Worm (Caenorhabditis elegans) whole organism, young adult: Measurements from ENCODE around the gene pam-1.

Source experiments
- B0019.2 ChIP-seq: fragments of 200-800 bp; sonication (Bioruptor generic); conservative IDR thresholded peaks from 2 replicates; pipeline ENCODE4 v1.3.6; 2022; ENCODE audit warnings: missing genetic modification reagents, missing genetic modification characterization, missing compliant biosample characterization
- B0261.1 ChIP-seq: sonication (generic microtip); optimal IDR thresholded peaks from 2 replicates; lab custom pipeline; 2016; ENCODE audit warnings: mild to moderate bottlenecking, missing genetic modification characterization, moderate library complexity, missing compliant biosample characterization
- C17E4.6 ChIP-seq: fragments of 200-800 bp; sonication (Bioruptor generic); IDR thresholded peaks from 2 replicates; pipeline ENCODE4 v1.3.6; 2022; ENCODE audit warnings: missing genetic modification reagents, missing genetic modification characterization, missing compliant biosample characterization
- D2030.7 ChIP-seq: fragments of 200-800 bp; sonication (Bioruptor generic); IDR thresholded peaks from 2 replicates; pipeline ENCODE4 v1.3.6; 2022; ENCODE audit warnings: missing genetic modification reagents, missing genetic modification characterization, missing compliant biosample characterization
- F10E7.11 ChIP-seq: sonication (generic microtip); optimal IDR thresholded peaks from 2 replicates; lab custom pipeline; 2017; ENCODE audit warnings: mild to moderate bottlenecking, missing genetic modification characterization, moderate library complexity, missing compliant biosample characterization
- F57C9.4 ChIP-seq: sonication (generic microtip); optimal IDR thresholded peaks from 2 replicates; lab custom pipeline; 2017; ENCODE audit warnings: mild to moderate bottlenecking, missing genetic modification characterization, missing compliant biosample characterization
- athp-1 ChIP-seq: sonication (generic microtip); optimal IDR thresholded peaks from 2 replicates; lab custom pipeline; 2017; ENCODE audit warnings: mild to moderate bottlenecking, missing genetic modification characterization, missing compliant biosample characterization
- attf-5 ChIP-seq: fragments of 200-800 bp; sonication (Bioruptor generic); optimal IDR thresholded peaks from 2 replicates; lab custom pipeline; 2018; ENCODE audit warnings: mild to moderate bottlenecking, missing genetic modification characterization, missing compliant biosample characterization
- bed-1 ChIP-seq: fragments of 200-800 bp; sonication (Bioruptor generic); IDR thresholded peaks from 2 replicates; pipeline ENCODE4 v1.3.6; 2022; ENCODE audit warnings: missing genetic modification reagents, missing genetic modification characterization, missing compliant biosample characterization
- bed-2 ChIP-seq: fragments of 200-800 bp; sonication (Bioruptor generic); IDR thresholded peaks from 2 replicates; pipeline ENCODE4 v1.3.6; 2022; ENCODE audit warnings: missing genetic modification reagents, missing genetic modification characterization, missing compliant biosample characterization
- cebp-1 ChIP-seq, 2 experiments: fragments of 200-800 bp in 1 of 2; sonication (Bioruptor generic) in 1 of 2; sonication (generic microtip) in 1 of 2; IDR thresholded peaks in 1 of 2; optimal IDR thresholded peaks in 1 of 2; 2 replicates each; pipeline versions ENCODE4 v1.3.6 to Lab custom; 2017 to 2022; ENCODE audit warnings: missing compliant biosample characterization in 2 of 2, missing genetic modification characterization in 2 of 2, mild to moderate bottlenecking in 1 of 2, missing genetic modification reagents in 1 of 2, moderate library complexity in 1 of 2
- cebp-2 ChIP-seq: fragments of 200-800 bp; sonication (Bioruptor generic); IDR thresholded peaks from 2 replicates; pipeline ENCODE4 v1.3.6; 2022; ENCODE audit warnings: missing genetic modification characterization, missing compliant biosample characterization
- ceh-27 ChIP-seq: fragments of 200-800 bp; sonication (Bioruptor generic); optimal IDR thresholded peaks from 2 replicates; lab custom pipeline; 2018; ENCODE audit warnings: mild to moderate bottlenecking, missing genetic modification characterization, moderate library complexity, missing compliant biosample characterization
- dpl-1 ChIP-seq: fragments of 150-350 bp; optimal IDR thresholded peaks from 2 replicates; lab custom pipeline; 2014; ENCODE audit warnings: missing biosample characterization, missing genetic modification reagents, missing genetic modification characterization
- egl-18 ChIP-seq: fragments of 200-800 bp; sonication (Bioruptor generic); IDR thresholded peaks from 2 replicates; pipeline ENCODE4 v1.3.6; 2022; ENCODE audit warnings: missing genetic modification reagents, missing genetic modification characterization, missing compliant biosample characterization
- ekl-4 ChIP-seq: fragments of 200-800 bp; sonication (Bioruptor generic); IDR thresholded peaks from 2 replicates; pipeline ENCODE4 v1.3.6; 2022; ENCODE audit warnings: missing genetic modification reagents, missing genetic modification characterization, missing compliant biosample characterization
- gei-17 ChIP-seq: fragments of 200-800 bp; sonication (Bioruptor generic); optimal IDR thresholded peaks from 2 replicates; lab custom pipeline; 2018; ENCODE audit warnings: mild to moderate bottlenecking, missing genetic modification characterization, missing compliant biosample characterization
- him-1 ChIP-seq: sonication (generic microtip); optimal IDR thresholded peaks from 2 replicates; lab custom pipeline; 2016; ENCODE audit warnings: missing genotype, missing genetic modification reagents, missing genetic modification characterization, missing compliant biosample characterization
- hlh-12 ChIP-seq: sonication (generic microtip); optimal IDR thresholded peaks from 2 replicates; lab custom pipeline; 2016; ENCODE audit warnings: missing genetic modification characterization, missing compliant biosample characterization
- lag-1 ChIP-seq: fragments of 200-800 bp; sonication (Bioruptor generic); IDR thresholded peaks from 2 replicates; pipeline ENCODE4 v1.3.6; 2022; ENCODE audit warnings: missing genetic modification reagents, missing genetic modification characterization, missing compliant biosample characterization
- let-526 ChIP-seq: fragments of 200-800 bp; sonication (Bioruptor generic); IDR thresholded peaks from 2 replicates; pipeline ENCODE4 v1.3.6; 2022; ENCODE audit warnings: missing genetic modification reagents, missing genetic modification characterization, missing compliant biosample characterization
- lin-26 ChIP-seq: fragments of 200-800 bp; sonication (Bioruptor generic); IDR thresholded peaks from 2 replicates; pipeline ENCODE4 v1.3.6; 2022; ENCODE audit warnings: missing genetic modification reagents, missing genetic modification characterization, missing compliant biosample characterization
- lir-1 ChIP-seq: fragments of 200-800 bp; sonication (Bioruptor generic); conservative IDR thresholded peaks from 2 replicates; pipeline ENCODE4 v1.3.6; 2022; ENCODE audit warnings: missing genetic modification reagents, missing genetic modification characterization, missing compliant biosample characterization
- lsy-27 ChIP-seq: sonication (generic microtip); optimal IDR thresholded peaks from 2 replicates; lab custom pipeline; 2017; ENCODE audit warnings: missing genetic modification characterization, mild to moderate bottlenecking, missing compliant biosample characterization, antibody characterized with exemption, missing genotype, borderline replicate concordance; ENCODE audit not compliant: insufficient read depth
- madf-6 ChIP-seq: fragments of 200-800 bp; sonication (Bioruptor generic); IDR thresholded peaks from 2 replicates; pipeline ENCODE4 v1.3.6; 2022; ENCODE audit warnings: missing genetic modification reagents, missing genetic modification characterization, missing compliant biosample characterization
- mes-4 ChIP-seq: sonication (generic microtip); optimal IDR thresholded peaks from 2 replicates; lab custom pipeline; 2016; ENCODE audit warnings: missing genotype, missing genetic modification characterization, missing compliant biosample characterization
- nfya-1 ChIP-seq: sonication (generic microtip); optimal IDR thresholded peaks from 2 replicates; lab custom pipeline; 2017; ENCODE audit warnings: antibody characterized with exemption, missing compliant biosample characterization, missing genetic modification characterization, borderline replicate concordance; ENCODE audit not compliant: insufficient read depth
- nfya-2 ChIP-seq: fragments of 200-800 bp; sonication (Bioruptor generic); IDR thresholded peaks from 2 replicates; pipeline ENCODE4 v1.3.6; 2022; ENCODE audit warnings: missing genetic modification reagents, missing genetic modification characterization, missing compliant biosample characterization
- nfyb-1 ChIP-seq: fragments of 200-800 bp; sonication (Bioruptor generic); IDR thresholded peaks from 2 replicates; pipeline ENCODE4 v1.3.6; 2022; ENCODE audit warnings: missing genetic modification reagents, missing genetic modification characterization, missing compliant biosample characterization
- pbrm-1 ChIP-seq: fragments of 200-800 bp; sonication (Bioruptor generic); IDR thresholded peaks from 2 replicates; pipeline ENCODE4 v1.3.6; 2022; ENCODE audit warnings: missing genetic modification reagents, missing genetic modification characterization, missing compliant biosample characterization
- rpc-1 ChIP-seq, 2 experiments: fragments of 150-350 bp in 1 of 2; sonication (generic microtip) in 1 of 2; optimal IDR thresholded peaks; 2 replicates each; lab custom pipeline; 2014 to 2018; ENCODE audit warnings: missing biosample characterization in 1 of 2, missing genetic modification characterization in 1 of 2, missing genetic modification reagents in 1 of 2, missing genotype in 1 of 2
- sea-2 ChIP-seq: fragments of 200-800 bp; sonication (Bioruptor generic); IDR thresholded peaks from 2 replicates; pipeline ENCODE4 v1.3.6; 2022; ENCODE audit warnings: missing genetic modification characterization, missing compliant biosample characterization
- snpc-4 ChIP-seq, 5 experiments: fragments of 150-350 bp in 1 of 5; sonication (generic microtip) in 4 of 5; optimal IDR thresholded peaks; 2 replicates each; lab custom pipeline; 2014 to 2018; ENCODE audit warnings: missing genetic modification characterization in 5 of 5, missing biosample characterization in 3 of 5, antibody characterized with exemption in 2 of 5, mild to moderate bottlenecking in 2 of 5, missing compliant biosample characterization in 2 of 5, missing genotype in 2 of 5, moderate library complexity in 2 of 5, missing genetic modification reagents in 1 of 5
- somi-1 ChIP-seq: fragments of 200-800 bp; sonication (Bioruptor generic); optimal IDR thresholded peaks from 2 replicates; lab custom pipeline; 2018; ENCODE audit warnings: mild to moderate bottlenecking, missing genetic modification characterization, missing compliant biosample characterization
- sptf-2 ChIP-seq: fragments of 200-800 bp; sonication (Bioruptor generic); optimal IDR thresholded peaks from 2 replicates; lab custom pipeline; 2018; ENCODE audit warnings: mild to moderate bottlenecking, missing genetic modification characterization, missing compliant biosample characterization
- tbx-9 ChIP-seq: sonication (generic microtip); optimal IDR thresholded peaks from 2 replicates; lab custom pipeline; 2016; ENCODE audit warnings: borderline replicate concordance, missing genetic modification characterization, inconsistent platforms, missing compliant biosample characterization
- zfh-2 ChIP-seq: fragments of 200-800 bp; sonication (Bioruptor generic); conservative IDR thresholded peaks from 2 replicates; pipeline ENCODE4 v1.3.6; 2022; ENCODE audit warnings: missing genetic modification reagents, missing genetic modification characterization, missing compliant biosample characterization
- ztf-22 ChIP-seq: fragments of 200-800 bp; sonication (Bioruptor generic); optimal IDR thresholded peaks from 2 replicates; lab custom pipeline; 2018; ENCODE audit warnings: mild to moderate bottlenecking, missing genetic modification characterization, moderate library complexity, missing compliant biosample characterization

The pam-1 gene

DNA sequence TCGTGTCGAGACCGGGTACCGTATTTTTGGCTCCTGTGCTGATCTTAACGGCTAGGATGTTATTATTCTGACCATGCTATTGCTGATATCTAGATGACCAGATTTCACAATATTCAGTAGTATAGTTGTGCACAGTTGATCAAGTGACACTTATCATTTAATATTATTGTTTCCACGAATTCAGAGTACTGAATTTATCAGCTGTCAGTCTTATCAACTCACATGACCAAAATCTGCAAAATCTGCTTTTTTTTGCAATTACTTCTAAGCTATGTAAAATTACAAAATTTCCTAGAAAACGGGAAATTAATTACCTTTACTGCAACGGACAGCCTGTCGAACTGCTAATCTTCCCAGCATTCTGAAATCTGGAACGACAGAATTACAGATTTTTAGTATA is at the start of gene pam-1:
pam-1 (minus strand) TSS at position 368 of the 400 bp plus-strand sequence.
- no peak for TF ChIP-seq cebp-2 (GFP tag; lab: Robert Waterston, UW)
- no peak for TF ChIP-seq cebp-1 (GFP tag; IDR thresholded peaks at IDR 0.05; lab: Robert Waterston, UW)
- peak; percentile 42 for TF ChIP-seq cebp-1 (tag; optimal IDR thresholded peaks at IDR 0.05; lab: Kevin White, UChicago)
- peak; percentile 26; the same call in 1 of the 2 replicates for TF ChIP-seq nfyb-1 (GFP tag; lab: Robert Waterston, UW)
- TF ChIP-seq, all 124 proteins: peak for 2

DNA sequence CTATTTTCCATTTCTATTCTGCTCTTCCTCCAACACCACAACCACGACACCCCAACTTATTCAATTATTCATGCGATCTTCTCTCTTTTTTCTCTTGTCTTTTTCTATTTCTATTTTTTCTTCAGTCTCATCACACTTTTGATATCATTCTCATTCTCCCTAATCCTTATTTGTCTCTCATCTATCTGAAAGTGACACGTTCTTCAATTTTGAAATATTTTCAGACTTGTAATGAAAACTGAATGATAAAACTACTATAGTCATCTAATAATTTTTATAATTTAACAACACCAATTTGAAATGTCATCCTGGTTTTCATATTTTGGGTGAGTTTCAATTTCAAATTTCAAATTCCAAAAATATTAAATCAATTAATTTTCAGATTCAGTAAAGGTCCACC is 38.0 kb upstream of the pam-1 start, which contains the start of gene cla-1:
cla-1 (plus strand) TSS at position 301 of the 400 bp plus-strand sequence.
- TF ChIP-seq somi-1 (GFP tag; lab: Kevin White, UChicago) (no peak), mes-4 (tag; lab: Kevin White, UChicago) (no peak), lag-1 (GFP tag; lab: Robert Waterston, UW) (no peak), snpc-4 (GFP tag; optimal IDR thresholded peaks at IDR 0.05; lab: Kevin White, UChicago) (no peak), snpc-4 (tag; optimal IDR thresholded peaks at IDR 0.05; lab: Kevin White, UChicago) (no peak), nfyb-1 (GFP tag; lab: Robert Waterston, UW) (no peak), D2030.7 (GFP tag; lab: Robert Waterston, UW) (no peak), lsy-27 (tag; lab: Kevin White, UChicago) (no peak), F10E7.11 (tag; lab: Kevin White, UChicago) (no peak)

DNA sequence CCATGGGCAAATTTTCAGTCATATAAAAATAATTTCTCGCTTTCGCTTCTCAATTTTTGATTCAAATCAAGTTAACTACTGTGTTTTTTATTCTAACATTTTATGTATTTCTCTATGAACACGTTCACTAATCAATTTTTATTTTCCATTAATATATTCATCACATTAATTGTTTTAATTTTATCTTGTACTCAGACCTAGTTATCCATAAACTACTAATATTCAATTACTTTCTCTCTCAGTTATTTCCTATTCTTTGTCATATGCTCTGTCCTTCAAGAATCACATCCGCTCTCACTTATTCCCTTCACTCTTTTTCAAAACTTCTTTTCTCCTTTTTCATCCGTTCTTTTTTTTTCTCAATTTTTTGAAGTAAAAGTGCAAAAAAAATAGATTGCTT is 36.4 kb upstream of the pam-1 start:
- TF ChIP-seq B0261.1 (no peak), nfya-1 (tag; lab: Kevin White, UChicago) (no peak), lir-1 (no peak), B0019.2 (no peak), sptf-2 (no peak), F57C9.4 (tag; lab: Kevin White, UChicago) (no peak), attf-5 (no peak), pbrm-1 (no peak), zfh-2 (GFP tag; lab: Robert Waterston, UW) (no peak), C17E4.6 (no peak), tbx-9 (tag; lab: Kevin White, UChicago) (no peak), madf-6 (GFP tag; lab: Robert Waterston, UW) (no peak), cebp-2 (GFP tag; lab: Robert Waterston, UW) (no peak), rpc-1 (optimal IDR thresholded peaks at IDR 0.05; lab: Kevin White, UChicago) (no peak), rpc-1 (tag; optimal IDR thresholded peaks at IDR 0.05; lab: Kevin White, UChicago) (no peak)

- TF ChIP-seq athp-1 (tag; lab: Kevin White, UChicago) (no peak), egl-18 (0 out of 2 replicates have a peak, but pooled peaks have one; percentile 26), let-526 (GFP tag; lab: Robert Waterston, UW) (no peak), dpl-1 (no peak), ztf-22 (no peak)
- TF ChIP-seq, all 124 proteins: peak for 1
These were observed 34.8 kb upstream of the pam-1 start for ce11 chrIV:7585273-7585882.

ce11 chrIV:7580062-7580614 is 29.5 kb upstream of the pam-1 start, which contains the start of the genes cec-5 and nol-10:
TSS of gene cec-5 (minus strand) at chrIV:7580112.
TSS of gene nol-10 (plus strand) at chrIV:7580597.
- TF ChIP-seq sea-2 (no peak), hlh-12 (no peak), him-1 (tag; lab: Kevin White, UChicago) (peak; percentile 45), ekl-4 (peak; percentile 75), rpc-1 (optimal IDR thresholded peaks at IDR 0.05; lab: Kevin White, UChicago) (no peak), rpc-1 (tag; optimal IDR thresholded peaks at IDR 0.05; lab: Kevin White, UChicago) (peak; percentile 0), lsy-27 (tag; lab: Kevin White, UChicago) (no peak), B0019.2 (peak; percentile 61; the same call in 1 of the 2 replicates), nfya-2 (GFP tag; lab: Robert Waterston, UW) (no peak), snpc-4 (GFP tag; optimal IDR thresholded peaks at IDR 0.05; lab: Kevin White, UChicago) (peak; percentile 77), snpc-4 (tag; optimal IDR thresholded peaks at IDR 0.05; lab: Kevin White, UChicago) (peak; percentile 76 to 89 (median 79)), bed-2 (GFP tag; lab: Robert Waterston, UW) (no peak), bed-1 (GFP tag; lab: Robert Waterston, UW) (no peak), gei-17 (GFP tag; lab: Kevin White, UChicago) (no peak), lin-26 (no peak), ceh-27 (GFP tag; lab: Kevin White, UChicago) (peak; percentile 90)
